Worm (Caenorhabditis elegans) whole organism, L1 larva: ENCODE results near the gene T01B7.9.

ENCODE experiments used
- aly-2 ChIP-seq: fragments of 150-350 bp; optimal IDR thresholded peaks from 2 replicates; lab custom pipeline; 2014; ENCODE audit warnings: missing biosample characterization, missing genetic modification characterization
- ama-1 ChIP-seq: fragments of 150-350 bp; optimal IDR thresholded peaks from 2 replicates; lab custom pipeline; 2014
- hlh-17 ChIP-seq: fragments of 200-800 bp; sonication (Bioruptor generic); optimal IDR thresholded peaks from 2 replicates; lab custom pipeline; 2018; ENCODE audit warnings: missing genetic modification characterization, mild to moderate bottlenecking, missing compliant biosample characterization, moderate library complexity, borderline replicate concordance
- lin-35 ChIP-seq, 2 experiments: fragments of 150-350 bp; optimal IDR thresholded peaks; 2 replicates each; lab custom pipeline; 2014; ENCODE audit warnings: missing biosample characterization in 2 of 2, missing genetic modification characterization in 2 of 2, missing genetic modification reagents in 2 of 2

DNA sequence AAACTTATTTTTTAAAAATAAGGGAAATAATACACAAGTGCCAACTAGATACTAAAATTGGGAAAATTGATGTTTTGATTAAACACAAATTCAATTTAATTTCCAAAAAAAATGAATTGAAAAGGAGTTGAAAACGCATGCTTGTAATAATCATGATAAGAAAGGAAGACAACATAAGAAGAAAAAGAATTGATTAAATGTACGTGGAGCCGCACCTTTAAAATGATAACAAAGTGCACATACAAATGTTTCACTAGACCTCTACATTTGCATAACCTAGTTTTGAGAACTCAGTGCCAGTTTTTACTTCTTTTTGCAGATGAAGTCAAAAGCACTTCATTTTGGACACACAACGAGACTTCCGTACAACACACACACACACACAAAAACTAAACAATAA, 35.1 kb upstream of the T01B7.9 start:
- no peak for TF ChIP-seq hlh-17 (GFP tag; lab: Kevin White, UChicago)
- no peak for TF ChIP-seq aly-2
- TF ChIP-seq ama-1 (lab: Kevin White, UChicago), result no peak
- no peak for TF ChIP-seq lin-35 (GFP tag; optimal IDR thresholded peaks at IDR 0.05; lab: Kevin White, UChicago)
